Worm (Caenorhabditis elegans): ENCODE data around the gene fbxc-36.

ce11 chrII:937265-937664, 3.5 kb upstream of the fbxc-36 start:
- TF ChIP-seq ztf-25 (GFP tag; IDR thresholded peaks at IDR 0.05), result no peak
- no peak for TF ChIP-seq sdz-38 (tag; optimal IDR thresholded peaks at IDR 0.05)
- no peak for TF ChIP-seq lin-54 (GFP tag; optimal IDR thresholded peaks at IDR 0.05)
- no peak for TF ChIP-seq xnd-1 (tag; optimal IDR thresholded peaks at IDR 0.05)
- no peak for TF ChIP-seq unc-62 (GFP tag; optimal IDR thresholded peaks at IDR 0.05)
- no peak for TF ChIP-seq ceh-27 (GFP tag; optimal IDR thresholded peaks at IDR 0.05)
